Fruit fly (Drosophila melanogaster) whole organism, embryonic: Measurements from ENCODE around the gene CG6431.

ENCODE experiments used
- Aef1 ChIP-seq: fragments of 200-800 bp; sonication (Bioruptor generic); IDR thresholded peaks from 3 replicates; pipeline ENCODE4 v1.3.6; 2022; ENCODE audit warnings: missing biosample characterization, missing genetic modification characterization
- Antp ChIP-seq: fragments of 200-800 bp; sonication (Bioruptor generic); optimal IDR thresholded peaks from 3 replicates; lab custom pipeline; 2016; ENCODE audit warnings: missing biosample characterization, missing genetic modification characterization
- Atf6 ChIP-seq: fragments of 200-800 bp; sonication (Bioruptor generic); IDR thresholded peaks from 2 replicates; pipeline ENCODE4 v1.3.6; 2022; ENCODE audit warnings: missing biosample characterization, missing genetic modification characterization
- CG10462 ChIP-seq: fragments of 200-800 bp; sonication (Bioruptor generic); optimal IDR thresholded peaks from 2 replicates; lab custom pipeline; 2016; ENCODE audit warnings: missing biosample characterization, missing genetic modification characterization
- CG11504 ChIP-seq: fragments of 200-800 bp; sonication (Bioruptor generic); optimal IDR thresholded peaks from 3 replicates; lab custom pipeline; 2019; ENCODE audit warnings: missing biosample characterization, mild to moderate bottlenecking, missing genetic modification characterization, moderate library complexity
- CG15269 ChIP-seq: fragments of 200-800 bp; sonication (Bioruptor generic); optimal IDR thresholded peaks from 2 replicates; lab custom pipeline; 2018; ENCODE audit warnings: missing biosample characterization, mild to moderate bottlenecking, missing genetic modification characterization, moderate library complexity
- CG15696 ChIP-seq: fragments of 200-800 bp; sonication (Bioruptor generic); optimal IDR thresholded peaks from 2 replicates; lab custom pipeline; 2019; ENCODE audit warnings: missing biosample characterization, mild to moderate bottlenecking, missing genetic modification characterization, moderate library complexity
- CG2120 ChIP-seq: fragments of 200-800 bp; sonication (Bioruptor generic); optimal IDR thresholded peaks from 3 replicates; lab custom pipeline; 2016; ENCODE audit warnings: missing biosample characterization, missing genetic modification characterization
- CG30403 ChIP-seq: fragments of 200-800 bp; sonication (Bioruptor generic); optimal IDR thresholded peaks from 3 replicates; lab custom pipeline; 2016; ENCODE audit warnings: missing biosample characterization, missing genetic modification characterization
- CG32532 ChIP-seq: fragments of 200-800 bp; sonication (Bioruptor generic); IDR thresholded peaks from 2 replicates; pipeline ENCODE4 v1.3.6; 2022; ENCODE audit warnings: missing biosample characterization, missing genetic modification characterization
- CG32772 ChIP-seq: fragments of 200-800 bp; sonication (Bioruptor generic); IDR thresholded peaks from 2 replicates; pipeline ENCODE4 v1.3.6; 2022; ENCODE audit warnings: missing biosample characterization, missing genetic modification characterization
- CG4730 ChIP-seq: fragments of 200-800 bp; sonication (Bioruptor generic); IDR thresholded peaks from 2 replicates; pipeline ENCODE4 v1.3.6; 2022; ENCODE audit warnings: missing biosample characterization, missing genetic modification characterization
- CG5180 ChIP-seq: fragments of 200-800 bp; sonication (Bioruptor generic); optimal IDR thresholded peaks from 3 replicates; lab custom pipeline; 2017; ENCODE audit warnings: missing biosample characterization, missing genetic modification characterization, mild to moderate bottlenecking, moderate library complexity, missing genetic modification reagents
- CG9932 ChIP-seq: fragments of 200-800 bp; sonication (Bioruptor generic); IDR thresholded peaks from 2 replicates; pipeline ENCODE4 v1.3.6; 2022; ENCODE audit warnings: missing biosample characterization, missing genetic modification characterization
- D19A ChIP-seq: fragments of 200-800 bp; optimal IDR thresholded peaks from 3 replicates; lab custom pipeline; 2019; ENCODE audit warnings: missing biosample characterization, mild to moderate bottlenecking, missing genetic modification characterization, moderate library complexity
- Drgx ChIP-seq: fragments of 200-800 bp; sonication (Bioruptor generic); IDR thresholded peaks from 2 replicates; pipeline ENCODE4 v1.3.6; 2022; ENCODE audit warnings: missing biosample characterization, missing genetic modification characterization
- HLH3B ChIP-seq: fragments of 200-800 bp; sonication (Bioruptor generic); IDR thresholded peaks from 2 replicates; pipeline ENCODE4 v1.3.6; 2022; ENCODE audit warnings: missing biosample characterization, missing genetic modification characterization
- Hr51 ChIP-seq, 2 experiments: fragments of 200-800 bp; sonication (Bioruptor generic); optimal IDR thresholded peaks; 2 replicates in 1 of 2; 3 replicates in 1 of 2; lab custom pipeline; 2016 to 2018; ENCODE audit warnings: missing biosample characterization in 2 of 2, missing genetic modification characterization in 2 of 2, mild to moderate bottlenecking in 1 of 2, moderate library complexity in 1 of 2
- Kr ChIP-seq: fragments of 200-800 bp; sonication (Bioruptor generic); optimal IDR thresholded peaks from 2 replicates; lab custom pipeline; 2017; ENCODE audit warnings: missing biosample characterization, mild to moderate bottlenecking, missing genetic modification characterization
- Lim3 ChIP-seq: fragments of 200-800 bp; sonication (Bioruptor generic); IDR thresholded peaks from 2 replicates; pipeline ENCODE4 v1.3.6; 2022; ENCODE audit warnings: missing biosample characterization, missing genetic modification characterization
- Med ChIP-seq: fragments of 200-800 bp; sonication (Bioruptor generic); peaks from one replicate; lab custom pipeline; 2016; ENCODE audit warnings: missing biosample characterization, missing genetic modification characterization, mild to moderate bottlenecking, inconsistent platforms, moderate library complexity
- Meics ChIP-seq: fragments of 200-800 bp; sonication (Bioruptor generic); optimal IDR thresholded peaks from 2 replicates; lab custom pipeline; 2017; ENCODE audit warnings: missing biosample characterization, mild to moderate bottlenecking, missing genetic modification characterization
- Mrtf ChIP-seq: fragments of 200-800 bp; sonication (Bioruptor generic); IDR thresholded peaks from 3 replicates; pipeline ENCODE4 v1.3.6; 2022; ENCODE audit warnings: missing biosample characterization, missing genetic modification characterization
- Rfx ChIP-seq: fragments of 200-800 bp; sonication (Bioruptor generic); IDR thresholded peaks from 2 replicates; pipeline ENCODE4 v1.3.6; 2022; ENCODE audit warnings: missing biosample characterization, missing genetic modification characterization
- Trl ChIP-seq, 3 experiments: fragments of >200 bp in 2 of 3; fragments of 200-800 bp in 1 of 3; sonication (Bioruptor generic) in 1 of 3; optimal IDR thresholded peaks; 2 replicates in 1 of 3; 3 replicates in 2 of 3; lab custom pipeline; 2016 to 2017; ENCODE audit warnings: missing biosample characterization in 1 of 3, missing genetic modification characterization in 1 of 3
- al ChIP-seq: fragments of 200-800 bp; sonication (Bioruptor generic); IDR thresholded peaks from 2 replicates; pipeline ENCODE4 v1.3.6; 2022; ENCODE audit warnings: missing biosample characterization, missing genetic modification characterization
- dan ChIP-seq: fragments of 200-800 bp; sonication (Bioruptor generic); IDR thresholded peaks from 2 replicates; pipeline ENCODE4 v1.3.6; 2022; ENCODE audit warnings: missing biosample characterization, missing genetic modification characterization
- dmrt99B ChIP-seq: fragments of 200-800 bp; sonication (Bioruptor generic); optimal IDR thresholded peaks from 2 replicates; lab custom pipeline; 2018; ENCODE audit warnings: missing biosample characterization, mild to moderate bottlenecking, missing genetic modification characterization, moderate library complexity
- fru ChIP-seq: fragments of >200 bp; optimal IDR thresholded peaks from 2 replicates; lab custom pipeline; 2017
- gem ChIP-seq: fragments of 200-800 bp; sonication (Bioruptor generic); optimal IDR thresholded peaks from 2 replicates; lab custom pipeline; 2019; ENCODE audit warnings: missing biosample characterization, mild to moderate bottlenecking, missing genetic modification characterization, moderate library complexity
- grau ChIP-seq: fragments of 200-800 bp; optimal IDR thresholded peaks from 3 replicates; lab custom pipeline; 2019; ENCODE audit warnings: missing biosample characterization, mild to moderate bottlenecking, missing genetic modification characterization, moderate library complexity
- gt ChIP-seq: fragments of 200-800 bp; sonication (Bioruptor generic); IDR thresholded peaks from 2 replicates; pipeline ENCODE4 v1.3.6; 2022; ENCODE audit warnings: missing biosample characterization, missing genetic modification characterization
- kay ChIP-seq: fragments of 200-800 bp; sonication (Bioruptor generic); optimal IDR thresholded peaks from 2 replicates; lab custom pipeline; 2016; ENCODE audit warnings: missing biosample characterization, missing genetic modification characterization
- ken ChIP-seq: fragments of 200-800 bp; sonication (Bioruptor generic); IDR thresholded peaks from 3 replicates; pipeline ENCODE4 v1.3.6; 2022; ENCODE audit warnings: missing biosample characterization, missing genetic modification characterization
- pb ChIP-seq: fragments of 200-800 bp; sonication (Bioruptor generic); optimal IDR thresholded peaks from 3 replicates; lab custom pipeline; 2016; ENCODE audit warnings: missing biosample characterization, missing genetic modification characterization
- ranshi ChIP-seq: fragments of 200-800 bp; sonication (Bioruptor generic); IDR thresholded peaks from 2 replicates; pipeline ENCODE4 v1.3.6; 2022; ENCODE audit warnings: missing biosample characterization, missing genetic modification characterization
- sd ChIP-seq: fragments of 200-800 bp; sonication (Bioruptor generic); optimal IDR thresholded peaks from 3 replicates; lab custom pipeline; 2018; ENCODE audit warnings: missing biosample characterization, mild to moderate bottlenecking, missing genetic modification characterization, moderate library complexity
- sens ChIP-seq: fragments of 200-800 bp; sonication (Bioruptor generic); peaks from one replicate; lab custom pipeline; 2016; ENCODE audit warnings: missing biosample characterization, missing genetic modification characterization
- sisA ChIP-seq: fragments of 200-800 bp; sonication (Bioruptor generic); IDR thresholded peaks from 2 replicates; pipeline ENCODE4 v1.3.6; 2022; ENCODE audit warnings: missing biosample characterization, missing genetic modification characterization

CG6431 gene

DNA sequence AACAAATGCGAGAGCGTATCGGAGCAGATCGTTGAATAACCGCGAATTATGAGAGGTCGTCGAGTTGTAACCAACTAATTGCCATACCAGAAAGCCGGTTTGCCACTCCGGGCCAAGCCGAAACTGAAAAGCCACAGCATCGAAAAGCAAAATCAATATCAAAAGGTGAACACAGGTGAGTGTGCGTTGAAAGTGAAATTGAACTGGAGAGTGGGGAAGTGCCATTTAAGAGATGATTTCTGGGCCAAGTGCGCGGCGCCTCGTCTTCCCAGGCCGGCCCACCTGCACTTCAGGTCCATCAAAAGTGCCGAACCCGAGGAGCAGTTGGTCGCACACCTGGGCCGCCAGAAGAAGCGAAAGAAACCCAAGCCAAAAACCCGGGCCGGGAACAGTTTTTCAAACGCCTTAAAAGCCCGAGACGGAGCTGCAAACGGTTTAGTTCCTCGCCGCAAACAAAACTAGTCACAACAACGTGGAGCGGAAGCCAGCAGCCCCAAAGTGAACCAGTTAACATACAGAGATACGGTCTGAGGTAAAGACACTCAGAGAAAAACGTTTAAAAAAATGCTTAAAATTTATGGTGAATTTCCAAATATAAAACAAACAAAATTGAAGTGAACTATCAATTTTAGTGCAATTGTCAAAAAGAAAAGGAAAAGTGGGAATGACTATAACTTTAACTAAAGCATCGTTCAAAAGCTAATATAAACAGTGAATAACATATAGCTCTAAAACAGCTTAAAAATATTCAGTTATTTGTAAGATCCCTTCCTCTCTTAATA, 46.9 kb upstream of the CG6431 start, which contains the start of gene CG17104 (continued):
- TF ChIP-seq CG4730: no peak
- TF ChIP-seq HLH3B (GFP tag; lab: Robert Waterston, UW): 0 out of 2 replicates have a peak, but pooled peaks have one; percentile 28
- TF ChIP-seq CG10462 (GFP tag; lab: Kevin White, UChicago): no peak
- no peak for TF ChIP-seq dan (GFP tag; lab: Robert Waterston, UW)
- peak; percentile 51 for TF ChIP-seq CG30403 (GFP tag; lab: Kevin White, UChicago)
- peak; percentile 65 for TF ChIP-seq CG15269 (tag; lab: Kevin White, UChicago)
- TF ChIP-seq Drgx: peak; percentile 66; the same call in 1 of the 2 replicates

DNA sequence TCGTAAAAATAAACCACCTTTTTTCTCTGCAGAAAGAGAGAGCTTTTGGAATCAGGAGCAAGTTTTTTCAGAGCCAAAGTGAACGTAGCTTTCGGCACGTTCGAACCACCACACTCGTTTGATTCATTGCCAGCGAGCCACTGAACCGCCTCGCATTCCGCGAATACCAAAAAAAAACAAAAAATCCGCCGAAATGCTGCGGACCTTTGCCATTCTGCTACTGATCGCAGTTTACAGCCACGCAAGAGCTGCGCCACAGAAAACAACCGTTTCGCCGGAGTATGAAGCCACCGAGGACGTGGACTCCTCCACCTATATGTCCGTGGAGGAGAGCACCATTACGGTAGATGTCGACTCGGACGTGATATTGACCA, 46.3 kb upstream of the CG6431 start:
- TF ChIP-seq Aef1 (GFP tag; lab: Robert Waterston, UW) (0 out of 3 replicates have a peak, but pooled peaks have one; percentile 0), Kr (GFP tag; lab: Kevin White, UChicago) (no peak), sd (tag; lab: Kevin White, UChicago) (peak; percentile 92), Trl (optimal IDR thresholded peaks at IDR 0.05; lab: Kevin White, UChicago) (peak in 1 of 2 experiments; percentile 7), Trl (GFP tag; optimal IDR thresholded peaks at IDR 0.05; lab: Kevin White, UChicago) (no peak), pb (GFP tag; lab: Kevin White, UChicago) (no peak), CG5180 (peak; percentile 47), ken (0 out of 3 replicates have a peak, but pooled peaks have one; percentile 33), grau (no peak), CG15696 (tag; lab: Kevin White, UChicago) (no peak), sens (peak; percentile 28)

DNA sequence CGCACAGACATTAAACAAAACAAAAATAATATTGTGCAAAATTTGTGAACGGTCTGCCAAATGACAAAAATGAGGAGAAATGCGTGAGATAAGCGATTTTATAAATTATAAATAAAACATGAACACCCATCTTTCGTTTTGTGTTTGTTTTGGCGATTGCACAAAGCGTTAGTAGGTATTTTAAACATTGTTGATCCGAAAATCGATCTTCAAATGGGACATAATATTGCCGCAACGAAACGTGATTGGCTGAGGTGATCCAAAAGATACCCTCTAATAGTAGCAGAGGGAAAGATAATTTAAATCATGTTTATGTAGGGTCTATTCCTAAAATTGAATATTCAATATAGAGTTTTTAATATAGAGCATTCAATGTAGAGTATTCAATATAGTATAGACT, 44.4 kb upstream of the CG6431 start:
- TF ChIP-seq CG11504 (tag; lab: Kevin White, UChicago): peak; percentile 38
- TF ChIP-seq Hr51 (GFP tag; optimal IDR thresholded peaks at IDR 0.05; lab: Kevin White, UChicago): peak in 1 of 2 experiments; percentile 20
- TF ChIP-seq Mrtf (GFP tag; lab: Robert Waterston, UW): no peak
- TF ChIP-seq gem: peak; percentile 17
- TF ChIP-seq Lim3 (GFP tag; lab: Robert Waterston, UW): no peak
- peak; percentile 22; the same call in 1 of the 2 replicates for TF ChIP-seq Rfx
- TF ChIP-seq sisA (GFP tag; lab: Robert Waterston, UW): 0 out of 2 replicates have a peak, but pooled peaks have one; percentile 10
- no peak for TF ChIP-seq ranshi (GFP tag; lab: Robert Waterston, UW)
- peak; percentile 74 for TF ChIP-seq Med (GFP tag; lab: Kevin White, UChicago)
- no peak for TF ChIP-seq gt (GFP tag; lab: Robert Waterston, UW)
- 0 out of 2 replicates have a peak, but pooled peaks have one; percentile 15 for TF ChIP-seq al (GFP tag; lab: Robert Waterston, UW)
- TF ChIP-seq Meics (GFP tag; lab: Kevin White, UChicago): peak; percentile 5
- peak; percentile 47; the same call in 1 of the 2 replicates for TF ChIP-seq CG9932
- TF ChIP-seq D19A (tag; lab: Kevin White, UChicago): peak; percentile 16
- TF ChIP-seq fru: no peak
- peak; percentile 15 for TF ChIP-seq CG2120 (GFP tag; lab: Kevin White, UChicago)
- TF ChIP-seq kay (GFP tag; lab: Kevin White, UChicago): peak; percentile 6
- peak; percentile 28; the same call in 1 of the 2 replicates for TF ChIP-seq CG32532 (GFP tag; lab: Robert Waterston, UW)
- TF ChIP-seq Antp (GFP tag; lab: Kevin White, UChicago): no peak
- TF ChIP-seq dmrt99B (tag; lab: Kevin White, UChicago): peak; percentile 12
- TF ChIP-seq Atf6 (GFP tag; lab: Robert Waterston, UW): peak; percentile 15; the same call in 1 of the 2 replicates
- TF ChIP-seq CG32772: no peak
